Fruit fly (Drosophila melanogaster) whole organism: Measurements from ENCODE around the gene slpr.

ENCODE experiments used
- CG8478 ChIP-seq: fragments of >200 bp; optimal IDR thresholded peaks from 2 replicates; lab custom pipeline; 2018; ENCODE audit warnings: inconsistent platforms
- Dll ChIP-seq: fragments of >200 bp; optimal IDR thresholded peaks from 2 replicates; lab custom pipeline; 2017
- EcR ChIP-seq, 2 experiments: fragments of >200 bp; optimal IDR thresholded peaks; 2 replicates each; lab custom pipeline; 2017; ENCODE audit warnings: missing biosample characterization in 2 of 2, missing genetic modification characterization in 2 of 2, missing genetic modification reagents in 2 of 2
- pan ChIP-seq: fragments of >200 bp; optimal IDR thresholded peaks from 2 replicates; lab custom pipeline; 2017
- psq ChIP-seq: fragments of >200 bp; optimal IDR thresholded peaks from 2 replicates; lab custom pipeline; 2017
- usp ChIP-seq: fragments of >200 bp; optimal IDR thresholded peaks from 2 replicates; lab custom pipeline; 2017; ENCODE audit warnings: missing biosample characterization, missing genetic modification characterization, mixed read lengths

DNA sequence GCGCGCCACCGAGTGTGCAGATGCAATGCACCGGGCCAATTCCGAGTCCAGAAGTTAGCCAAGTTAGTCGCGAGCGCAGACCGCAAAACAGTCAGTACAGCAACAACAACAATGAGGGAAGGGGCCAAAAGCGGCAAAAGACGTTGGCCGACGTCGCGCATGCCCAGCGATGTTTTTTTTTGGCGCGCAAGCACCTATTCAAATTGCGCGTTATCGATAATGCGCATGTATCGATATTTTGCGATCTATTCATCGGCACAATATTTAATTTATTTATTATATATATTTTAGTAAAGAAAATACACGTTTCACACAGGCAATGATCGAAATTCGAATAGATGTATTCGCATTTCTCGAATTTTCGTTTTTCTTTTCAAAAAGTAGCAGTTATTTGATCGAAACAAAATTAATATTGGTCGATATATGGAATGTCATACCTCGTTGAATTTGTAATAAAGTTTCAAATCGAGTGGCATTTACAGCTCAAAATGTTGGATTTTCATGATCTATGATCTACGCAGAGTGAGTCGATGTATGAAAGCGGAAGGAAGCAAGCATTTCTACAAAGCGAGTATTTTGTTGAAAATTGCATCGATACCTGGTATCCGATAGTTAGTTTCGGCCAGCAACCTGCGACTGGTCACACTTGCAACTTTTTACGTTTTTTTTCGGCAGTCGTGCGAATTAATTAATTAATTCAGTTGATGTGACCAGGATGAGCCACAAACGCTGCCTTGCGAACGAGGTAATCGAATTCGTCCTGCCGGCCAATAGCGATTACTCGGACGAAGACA lies 47.6 kb downstream of the slpr start, which contains the start of gene CG2116:
- TF ChIP-seq psq (lab: Kevin White, UChicago) = no peak
- no peak for TF ChIP-seq pan (lab: Kevin White, UChicago)
- no peak for TF ChIP-seq CG8478 (lab: Kevin White, UChicago)
- TF ChIP-seq EcR (GFP tag; optimal IDR thresholded peaks at IDR 0.05; lab: Kevin White, UChicago) = no peak
- TF ChIP-seq Dll (lab: Kevin White, UChicago) = no peak
- no peak for TF ChIP-seq usp (GFP tag; lab: Kevin White, UChicago)
